Worm (Caenorhabditis elegans) whole organism, L4 larva: ENCODE results near the gene F09E5.16.
A peak's percentile ranks its signal among the peaks of the same experiment; 100 is the strongest.

Experiments used
- Y48G9A.11 ChIP-seq: fragments of 200-800 bp; sonication (Bioruptor generic); IDR thresholded peaks from 2 replicates; pipeline ENCODE4 v1.3.6; 2022; ENCODE audit warnings: missing genetic modification reagents, missing genetic modification characterization, missing compliant biosample characterization
- ZK337.2 ChIP-seq: fragments of 200-800 bp; sonication (Bioruptor generic); IDR thresholded peaks from 2 replicates; pipeline ENCODE4 v1.3.6; 2022; ENCODE audit warnings: missing genetic modification reagents, missing genetic modification characterization, missing compliant biosample characterization
- ceh-82 ChIP-seq: sonication (generic microtip); optimal IDR thresholded peaks from 2 replicates; lab custom pipeline; 2017; ENCODE audit warnings: missing biosample characterization, missing genetic modification characterization
- dpl-1 ChIP-seq: fragments of 150-350 bp; optimal IDR thresholded peaks from 2 replicates; lab custom pipeline; 2014; ENCODE audit warnings: missing biosample characterization, missing genetic modification reagents, missing genetic modification characterization
- lin-13 ChIP-seq: fragments of 150-350 bp; optimal IDR thresholded peaks from 2 replicates; lab custom pipeline; 2014; ENCODE audit warnings: missing biosample characterization, missing genetic modification reagents, missing genetic modification characterization
- lsy-2 ChIP-seq, 2 experiments: fragments of 150-350 bp in 1 of 2; sonication (generic microtip) in 1 of 2; optimal IDR thresholded peaks; 2 replicates each; lab custom pipeline; 2014 to 2017; ENCODE audit warnings: missing biosample characterization in 2 of 2, missing genetic modification characterization in 2 of 2
- mdt-29 ChIP-seq: fragments of 200-800 bp; sonication (Bioruptor generic); IDR thresholded peaks from 2 replicates; pipeline ENCODE4 v1.3.6; 2022; ENCODE audit warnings: missing genetic modification reagents, missing genetic modification characterization, missing compliant biosample characterization
- nhr-11 ChIP-seq: fragments of 150-350 bp; optimal IDR thresholded peaks from 2 replicates; lab custom pipeline; 2014; ENCODE audit warnings: missing biosample characterization, missing genetic modification characterization
- nhr-28 ChIP-seq: fragments of 150-350 bp; optimal IDR thresholded peaks from 2 replicates; lab custom pipeline; 2014; ENCODE audit warnings: missing biosample characterization, missing genetic modification characterization
- pha-4 ChIP-seq, 2 experiments: fragments of 150-350 bp in 1 of 2; fragments of 200-800 bp in 1 of 2; sonication (Bioruptor generic) in 1 of 2; IDR thresholded peaks in 1 of 2; optimal IDR thresholded peaks in 1 of 2; 2 replicates each; pipeline versions ENCODE4 v1.3.6 to Lab custom; 2014 to 2022; ENCODE audit warnings: missing genetic modification characterization in 2 of 2, missing genetic modification reagents in 2 of 2, missing biosample characterization in 1 of 2, missing compliant biosample characterization in 1 of 2
- saeg-2 ChIP-seq: fragments of 200-800 bp; sonication (Bioruptor generic); IDR thresholded peaks from 2 replicates; pipeline ENCODE4 v1.3.6; 2022; ENCODE audit warnings: missing genetic modification reagents, missing genetic modification characterization, missing compliant biosample characterization
- set-16 ChIP-seq: fragments of 200-800 bp; sonication (Bioruptor generic); IDR thresholded peaks from 2 replicates; pipeline ENCODE4 v1.3.6; 2022; ENCODE audit warnings: missing genetic modification reagents, missing genetic modification characterization, missing compliant biosample characterization
- snpc-4 ChIP-seq: fragments of 150-350 bp; optimal IDR thresholded peaks from 2 replicates; lab custom pipeline; 2014; ENCODE audit warnings: missing biosample characterization, missing genetic modification characterization
- zag-1 ChIP-seq: fragments of 150-350 bp; optimal IDR thresholded peaks from 2 replicates; lab custom pipeline; 2014; ENCODE audit warnings: missing biosample characterization, missing genetic modification characterization

- TF ChIP-seq snpc-4 = no peak
- TF ChIP-seq nhr-28 = peak; percentile 67
- peak; percentile 27 to 72 for TF ChIP-seq lsy-2 (tag; optimal IDR thresholded peaks at IDR 0.05; lab: Kevin White, UChicago)
- peak; percentile 77 for TF ChIP-seq pha-4 (GFP tag; IDR thresholded peaks at IDR 0.05; lab: Robert Waterston, UW)
- peak; percentile 85 for TF ChIP-seq pha-4 (tag; optimal IDR thresholded peaks at IDR 0.05; lab: Kevin White, UChicago)
- TF ChIP-seq lin-13 (GFP tag; lab: Kevin White, UChicago) = peak; percentile 41
- TF ChIP-seq dpl-1 (GFP tag; lab: Kevin White, UChicago) = peak; percentile 45
- TF ChIP-seq ZK337.2 (GFP tag; lab: Robert Waterston, UW) = no peak
- TF ChIP-seq zag-1 (tag; lab: Kevin White, UChicago) = no peak
- TF ChIP-seq ceh-82 (tag; lab: Kevin White, UChicago) = no peak
- no peak; the same call in 1 of the 2 replicates for TF ChIP-seq set-16 (GFP tag; lab: Robert Waterston, UW)
- no peak for TF ChIP-seq Y48G9A.11
- no peak for TF ChIP-seq mdt-29 (GFP tag; lab: Robert Waterston, UW)
- no peak for TF ChIP-seq saeg-2 (GFP tag; lab: Robert Waterston, UW)
- TF ChIP-seq nhr-11 (tag; lab: Kevin White, UChicago) = peak; percentile 80
These were observed 28.7 kb downstream of the F09E5.16 start for ce11 chrII:5336660-5337494.
